Worm (Caenorhabditis elegans) whole organism, L3 larva: ENCODE results near the gene D1069.3.

Experiments
- ZK546.5 ChIP-seq: sonication (generic microtip); optimal IDR thresholded peaks from 2 replicates; lab custom pipeline; 2017; ENCODE audit warnings: missing biosample characterization, missing genetic modification characterization
- ceh-82 ChIP-seq: fragments of 150-350 bp; optimal IDR thresholded peaks from 2 replicates; lab custom pipeline; 2014; ENCODE audit warnings: missing biosample characterization, missing genetic modification characterization
- egl-27 ChIP-seq: sonication (generic microtip); optimal IDR thresholded peaks from 4 replicates; lab custom pipeline; 2017; ENCODE audit warnings: missing biosample characterization, missing genetic modification reagents, missing genetic modification characterization
- hmg-11 ChIP-seq: sonication (generic microtip); optimal IDR thresholded peaks from 2 replicates; lab custom pipeline; 2016; ENCODE audit warnings: missing genetic modification characterization, missing compliant biosample characterization
- nfya-1 ChIP-seq: sonication (generic microtip); optimal IDR thresholded peaks from 2 replicates; lab custom pipeline; 2017; ENCODE audit warnings: missing genetic modification characterization, mild to moderate bottlenecking, missing compliant biosample characterization, antibody characterized with exemption, moderate library complexity; ENCODE audit not compliant: insufficient read depth
- nhr-23 ChIP-seq: fragments of 150-350 bp; optimal IDR thresholded peaks from 2 replicates; lab custom pipeline; 2014; ENCODE audit warnings: missing biosample characterization, missing genetic modification reagents, missing genetic modification characterization
- nhr-237 ChIP-seq: fragments of 150-350 bp; optimal IDR thresholded peaks from 2 replicates; lab custom pipeline; 2014; ENCODE audit warnings: missing biosample characterization, missing genetic modification characterization
- nhr-28 ChIP-seq: fragments of 150-350 bp; optimal IDR thresholded peaks from 2 replicates; lab custom pipeline; 2014; ENCODE audit warnings: missing biosample characterization, missing genetic modification characterization
- snpc-4 ChIP-seq: fragments of 150-350 bp; optimal IDR thresholded peaks from 2 replicates; lab custom pipeline; 2014; ENCODE audit warnings: missing biosample characterization, missing genetic modification characterization
- tbx-2 ChIP-seq: sonication (generic microtip); optimal IDR thresholded peaks from 2 replicates; lab custom pipeline; 2016; ENCODE audit warnings: mild to moderate bottlenecking, missing genetic modification characterization, missing compliant biosample characterization
- unc-62 ChIP-seq: fragments of 150-350 bp; sonication (generic microtip); optimal IDR thresholded peaks from 4 replicates; lab custom pipeline; 2014; ENCODE audit warnings: missing biosample characterization, missing genetic modification reagents, missing genetic modification characterization

- TF ChIP-seq tbx-2 (tag; lab: Kevin White, UChicago) (no peak), hmg-11 (tag; lab: Kevin White, UChicago) (peak; percentile 45), snpc-4 (tag; lab: Kevin White, UChicago) (no peak), nhr-28 (no peak), nhr-23 (peak; percentile 25), ZK546.5 (tag; lab: Kevin White, UChicago) (no peak), unc-62 (GFP tag; lab: Kevin White, UChicago) (no peak), nfya-1 (tag; lab: Kevin White, UChicago) (peak; percentile 53), egl-27 (no peak), nhr-237 (tag; lab: Kevin White, UChicago) (no peak), ceh-82 (tag; lab: Kevin White, UChicago) (no peak)
Measured at ce11 chrII:385957-386356, 38.3 kb upstream of the D1069.3 start, which contains the start of gene C03H5.3.
